Fruit fly (Drosophila melanogaster) whole organism, wandering third instar larva: ENCODE data around the gene CG6901.

ENCODE experiments used
- Abd-B ChIP-seq: fragments of >200 bp; optimal IDR thresholded peaks from 2 replicates; lab custom pipeline; 2017; ENCODE audit warnings: missing biosample characterization, missing genetic modification characterization
- CG32264 ChIP-seq: fragments of 200-800 bp; sonication (Bioruptor generic); optimal IDR thresholded peaks from 2 replicates; lab custom pipeline; 2016; ENCODE audit warnings: missing biosample characterization, missing genetic modification characterization
- CG9705 ChIP-seq: fragments of 200-800 bp; sonication (Bioruptor generic); optimal IDR thresholded peaks from 2 replicates; lab custom pipeline; 2018; ENCODE audit warnings: missing biosample characterization, mild to moderate bottlenecking, missing genetic modification characterization
- CrebA ChIP-seq: fragments of 200-800 bp; sonication (Bioruptor generic); optimal IDR thresholded peaks from 2 replicates; lab custom pipeline; 2016; ENCODE audit warnings: missing biosample characterization, mild to moderate bottlenecking, missing genetic modification characterization, borderline replicate concordance
- Dfd ChIP-seq: fragments of >200 bp; optimal IDR thresholded peaks from 2 replicates; lab custom pipeline; 2017; ENCODE audit warnings: missing biosample characterization, missing genetic modification characterization
- Dif ChIP-seq: fragments of 200-275, 200-300 bp; sonication (Bioruptor generic); optimal IDR thresholded peaks from 2 replicates; lab custom pipeline; 2018; ENCODE audit warnings: missing biosample characterization, missing genetic modification characterization; ENCODE audit not compliant: partially characterized antibody
- GATAd ChIP-seq: sonication (Bioruptor generic); optimal IDR thresholded peaks from 2 replicates; lab custom pipeline; 2016; ENCODE audit warnings: missing biosample characterization, missing genetic modification characterization
- HLH106 ChIP-seq: fragments of 200-800 bp; optimal IDR thresholded peaks from 3 replicates; lab custom pipeline; 2019; ENCODE audit warnings: missing biosample characterization, mild to moderate bottlenecking, missing genetic modification characterization, moderate library complexity
- Hnf4 ChIP-seq: fragments of 200-800 bp; sonication (Bioruptor generic); optimal IDR thresholded peaks from 2 replicates; lab custom pipeline; 2016; ENCODE audit warnings: missing biosample characterization, mild to moderate bottlenecking, missing genetic modification characterization
- Hr83 ChIP-seq: fragments of 200-300 bp; sonication (Bioruptor generic); optimal IDR thresholded peaks from 2 replicates; lab custom pipeline; 2016; ENCODE audit warnings: missing biosample characterization, mild to moderate bottlenecking, missing genetic modification characterization, moderate library complexity; ENCODE audit not compliant: poor library complexity, severe bottlenecking
- Jra ChIP-seq: sonication (Bioruptor generic); optimal IDR thresholded peaks from 2 replicates; lab custom pipeline; 2016; ENCODE audit warnings: missing biosample characterization, missing genetic modification characterization
- Mio ChIP-seq: sonication (Bioruptor generic); optimal IDR thresholded peaks from 2 replicates; lab custom pipeline; 2016; ENCODE audit warnings: missing biosample characterization, missing genetic modification characterization
- Myc ChIP-seq: fragments of >200 bp; optimal IDR thresholded peaks from 2 replicates; lab custom pipeline; 2017
- N ChIP-seq: fragments of >200 bp; optimal IDR thresholded peaks from 2 replicates; lab custom pipeline; 2018; ENCODE audit warnings: missing biosample characterization, missing external identifiers, missing genetic modification characterization
- OdsH ChIP-seq: fragments of 200-800 bp; sonication (Bioruptor generic); optimal IDR thresholded peaks from 2 replicates; lab custom pipeline; 2016; ENCODE audit warnings: missing biosample characterization, mild to moderate bottlenecking, missing genetic modification characterization
- Rel ChIP-seq, 2 experiments: fragments of 200-800 bp; sonication (Bioruptor generic) in 1 of 2; optimal IDR thresholded peaks; 2 replicates in 1 of 2; 3 replicates in 1 of 2; lab custom pipeline; 2016 to 2019; ENCODE audit warnings: mild to moderate bottlenecking in 2 of 2, missing biosample characterization in 2 of 2, missing genetic modification characterization in 2 of 2, moderate library complexity in 1 of 2
- Sp1 ChIP-seq: fragments of 200-800 bp; sonication (Bioruptor generic); optimal IDR thresholded peaks from 3 replicates; lab custom pipeline; 2019; ENCODE audit warnings: missing biosample characterization, mild to moderate bottlenecking, missing genetic modification characterization, moderate library complexity
- Vsx2 ChIP-seq: fragments of 200-300, 225-300 bp; sonication (Bioruptor generic); optimal IDR thresholded peaks from 2 replicates; lab custom pipeline; 2018; ENCODE audit warnings: missing biosample characterization, missing genetic modification characterization; ENCODE audit not compliant: partially characterized antibody
- br ChIP-seq: fragments of 200-800 bp; sonication (Bioruptor generic); optimal IDR thresholded peaks from 2 replicates; lab custom pipeline; 2016; ENCODE audit warnings: missing biosample characterization, missing genetic modification characterization
- brk ChIP-seq: fragments of 200-800 bp; sonication (Bioruptor generic); optimal IDR thresholded peaks from 2 replicates; lab custom pipeline; 2016; ENCODE audit warnings: missing biosample characterization, mild to moderate bottlenecking, missing genetic modification characterization
- dl ChIP-seq, 2 experiments: fragments of 175-275, 200-275 bp in 1 of 2; fragments of 200-275 bp in 1 of 2; sonication (Bioruptor generic); optimal IDR thresholded peaks; lab custom pipeline; 2018; ENCODE audit warnings: mild to moderate bottlenecking in 2 of 2, missing biosample characterization in 2 of 2, missing genetic modification characterization in 2 of 2, moderate library complexity in 2 of 2; ENCODE audit not compliant: partially characterized antibody in 2 of 2, insufficient read depth in 1 of 2
- ey ChIP-seq: fragments of 200-800 bp; sonication (Bioruptor generic); optimal IDR thresholded peaks from 2 replicates; lab custom pipeline; 2016; ENCODE audit warnings: missing biosample characterization, missing genetic modification characterization
- foxo ChIP-seq, 2 experiments: fragments of 200-800 bp; sonication (Bioruptor generic); optimal IDR thresholded peaks; 2 replicates in 1 of 2; 3 replicates in 1 of 2; lab custom pipeline; 2016 to 2017; ENCODE audit warnings: missing biosample characterization in 2 of 2, missing genetic modification characterization in 2 of 2
- fru ChIP-seq: fragments of 200-800 bp; sonication (Bioruptor generic); optimal IDR thresholded peaks from 3 replicates; lab custom pipeline; 2016; ENCODE audit warnings: missing biosample characterization, mild to moderate bottlenecking, missing genetic modification characterization
- h ChIP-seq: fragments of 200-800 bp; sonication (Bioruptor generic); optimal IDR thresholded peaks from 3 replicates; lab custom pipeline; 2016; ENCODE audit warnings: missing biosample characterization, mild to moderate bottlenecking, missing genetic modification characterization
- jim ChIP-seq: fragments of 175-275, 200-325 bp; sonication (Bioruptor generic); optimal IDR thresholded peaks from 2 replicates; lab custom pipeline; 2016; ENCODE audit warnings: missing biosample characterization, mild to moderate bottlenecking, missing genetic modification characterization
- lola ChIP-seq: fragments of >200 bp; optimal IDR thresholded peaks from 2 replicates; lab custom pipeline; 2017; ENCODE audit warnings: missing biosample characterization, missing genetic modification characterization
- pan ChIP-seq: fragments of >200 bp; optimal IDR thresholded peaks from 2 replicates; lab custom pipeline; 2017
- rgr ChIP-seq: fragments of 200-800 bp; sonication (Bioruptor generic); optimal IDR thresholded peaks from 3 replicates; lab custom pipeline; 2016; ENCODE audit warnings: missing biosample characterization, mild to moderate bottlenecking, missing genetic modification characterization
- sage ChIP-seq: fragments of 200-800 bp; sonication (Bioruptor generic); optimal IDR thresholded peaks from 2 replicates; lab custom pipeline; 2016; ENCODE audit warnings: missing biosample characterization, mild to moderate bottlenecking, missing genetic modification characterization
- sv ChIP-seq: fragments of 200-800 bp; sonication (Bioruptor generic); optimal IDR thresholded peaks from 3 replicates; lab custom pipeline; 2016; ENCODE audit warnings: missing biosample characterization, missing genetic modification characterization
- tai ChIP-seq: sonication (Bioruptor generic); optimal IDR thresholded peaks from 2 replicates; lab custom pipeline; 2016; ENCODE audit warnings: missing biosample characterization, missing genetic modification characterization
- woc ChIP-seq: sonication (Bioruptor generic); optimal IDR thresholded peaks from 2 replicates; lab custom pipeline; 2016; ENCODE audit warnings: missing biosample characterization, mild to moderate bottlenecking, missing genetic modification characterization

CG6901 gene

dm6 chr3R:16334797-16335196 is 11.6 kb downstream of the CG6901 start:
- TF ChIP-seq sage (no peak), OdsH (GFP tag; lab: Kevin White, UChicago) (no peak)

- no peak for TF ChIP-seq Rel (GFP tag; optimal IDR thresholded peaks at IDR 0.05; lab: Kevin White, UChicago)
- TF ChIP-seq Rel (tag; optimal IDR thresholded peaks at IDR 0.05; lab: Kevin White, UChicago): no peak
- TF ChIP-seq brk: no peak
- no peak for TF ChIP-seq Jra
- no peak for TF ChIP-seq woc (GFP tag; lab: Kevin White, UChicago)
- no peak for TF ChIP-seq Mio
- TF ChIP-seq fru: no peak
These were observed 12.3 kb downstream of the CG6901 start for dm6 chr3R:16335438-16336073.

- no peak for TF ChIP-seq brk
- TF ChIP-seq Dif (GFP tag; lab: Kevin White, UChicago): no peak
- TF ChIP-seq Jra: no peak
- TF ChIP-seq Hr83 (GFP tag; lab: Kevin White, UChicago): no peak
- peak; percentile 30 for TF ChIP-seq br (GFP tag; lab: Kevin White, UChicago)
- peak; percentile 9 for TF ChIP-seq Sp1 (GFP tag; lab: Kevin White, UChicago)
- TF ChIP-seq sv (GFP tag; lab: Kevin White, UChicago): no peak
- peak; percentile 46 for TF ChIP-seq woc (GFP tag; lab: Kevin White, UChicago)
- peak; percentile 8 for TF ChIP-seq Hnf4 (GFP tag; lab: Kevin White, UChicago)
- TF ChIP-seq Dfd: no peak
- no peak for TF ChIP-seq rgr
- no peak for TF ChIP-seq jim (GFP tag; lab: Kevin White, UChicago)
- TF ChIP-seq fru: peak; percentile 47
- TF ChIP-seq Myc (lab: Kevin White, UChicago): no peak
- TF ChIP-seq tai (GFP tag; lab: Kevin White, UChicago): no peak
- peak; percentile 39 for TF ChIP-seq ey (GFP tag; lab: Kevin White, UChicago)
- TF ChIP-seq sage: peak; percentile 48
- TF ChIP-seq lola (GFP tag; lab: Kevin White, UChicago): no peak
- TF ChIP-seq HLH106 (tag; lab: Kevin White, UChicago): peak; percentile 16
- peak; percentile 25 for TF ChIP-seq h
- no peak for TF ChIP-seq Vsx2 (GFP tag; lab: Kevin White, UChicago)
- TF ChIP-seq pan (lab: Kevin White, UChicago): no peak
- TF ChIP-seq foxo (GFP tag; optimal IDR thresholded peaks at IDR 0.05; lab: Kevin White, UChicago): peak in 1 of 2 experiments; percentile 40
- TF ChIP-seq CrebA (GFP tag; lab: Kevin White, UChicago): no peak
These were observed 13.3 kb downstream of the CG6901 start for dm6 chr3R:16336327-16337052.

dm6 chr3R:16337053-16337385 is 13.8 kb downstream of the CG6901 start:
- TF ChIP-seq pan (lab: Kevin White, UChicago): no peak
- TF ChIP-seq dl (GFP tag; optimal IDR thresholded peaks at IDR 0.05; lab: Kevin White, UChicago; ENCODE audit: insufficient read depth in 1 of 2, partially characterized antibody in 2 of 2): no peak
- TF ChIP-seq Jra: no peak
- peak; percentile 46 for TF ChIP-seq rgr
- peak in 1 of 2 experiments; percentile 36 for TF ChIP-seq foxo (GFP tag; optimal IDR thresholded peaks at IDR 0.05; lab: Kevin White, UChicago)
- TF ChIP-seq tai (GFP tag; lab: Kevin White, UChicago): no peak
- TF ChIP-seq CG9705: no peak
- no peak for TF ChIP-seq Myc (lab: Kevin White, UChicago)
- TF ChIP-seq GATAd: no peak
- peak; percentile 48 for TF ChIP-seq ey (GFP tag; lab: Kevin White, UChicago)
- TF ChIP-seq Sp1 (GFP tag; lab: Kevin White, UChicago): no peak
- TF ChIP-seq OdsH (GFP tag; lab: Kevin White, UChicago): peak; percentile 5
- no peak for TF ChIP-seq N (GFP tag; lab: Kevin White, UChicago)
- TF ChIP-seq Mio: no peak
- no peak for TF ChIP-seq Abd-B
- TF ChIP-seq Dif (GFP tag; lab: Kevin White, UChicago): no peak
- peak; percentile 37 for TF ChIP-seq fru
- peak; percentile 47 for TF ChIP-seq h
- TF ChIP-seq HLH106 (tag; lab: Kevin White, UChicago): no peak
- no peak for TF ChIP-seq jim (GFP tag; lab: Kevin White, UChicago)
- no peak for TF ChIP-seq CG32264 (GFP tag; lab: Kevin White, UChicago)
- no peak for TF ChIP-seq brk
- peak; percentile 6 for TF ChIP-seq br (GFP tag; lab: Kevin White, UChicago)
- no peak for TF ChIP-seq sage
